Worm (Caenorhabditis elegans) whole organism, L1 larva: Measurements from ENCODE around the gene picc-1.

Source experiments
- Y116A8C.19 ChIP-seq: sonication (generic microtip); optimal IDR thresholded peaks from 2 replicates; lab custom pipeline; 2016; ENCODE audit warnings: missing compliant biosample characterization, missing genetic modification characterization, borderline replicate concordance
- ceh-82 ChIP-seq, 3 experiments: fragments of 150-350 bp in 1 of 3; sonication (generic microtip) in 2 of 3; optimal IDR thresholded peaks; 2 replicates each; lab custom pipeline; 2014 to 2017; ENCODE audit warnings: missing biosample characterization in 3 of 3, missing genetic modification characterization in 3 of 3
- ceh-88 ChIP-seq: fragments of 200-800 bp; sonication (Bioruptor generic); IDR thresholded peaks from 2 replicates; pipeline ENCODE4 v1.3.6; 2022; ENCODE audit warnings: missing genetic modification characterization, missing compliant biosample characterization
- ceh-90 ChIP-seq: sonication (generic microtip); optimal IDR thresholded peaks from 2 replicates; lab custom pipeline; 2016; ENCODE audit warnings: missing genetic modification characterization, missing compliant biosample characterization
- dpl-1 ChIP-seq, 3 experiments: fragments of 150-350 bp in 2 of 3; sonication (generic microtip) in 1 of 3; optimal IDR thresholded peaks; 2 replicates each; lab custom pipeline; 2014 to 2017; ENCODE audit warnings: missing biosample characterization in 3 of 3, missing genetic modification characterization in 3 of 3, missing genetic modification reagents in 3 of 3
- dsc-1 ChIP-seq: sonication (generic microtip); optimal IDR thresholded peaks from 2 replicates; lab custom pipeline; 2016; ENCODE audit warnings: mild to moderate bottlenecking, missing genetic modification characterization, missing compliant biosample characterization
- efl-1 ChIP-seq, 4 experiments: fragments of 150-350 bp; optimal IDR thresholded peaks in 3 of 4; peaks in 1 of 4; 1 replicate in 1 of 4; 2 replicates in 3 of 4; lab custom pipeline; 2014; ENCODE audit warnings: missing biosample characterization in 2 of 4, missing genetic modification characterization in 2 of 4, missing genetic modification reagents in 2 of 4
- egl-13 ChIP-seq: sonication (generic microtip); optimal IDR thresholded peaks from 2 replicates; lab custom pipeline; 2016; ENCODE audit warnings: missing genotype, missing genetic modification reagents, missing genetic modification characterization, missing compliant biosample characterization
- elt-2 ChIP-seq: sonication (generic microtip); optimal IDR thresholded peaks from 2 replicates; lab custom pipeline; 2016; ENCODE audit warnings: missing genetic modification characterization, mild to moderate bottlenecking, inconsistent platforms, missing compliant biosample characterization, missing genetic modification reagents
- elt-3 ChIP-seq, 6 experiments: fragments of 150-350 bp in 1 of 6; sonication (generic microtip); optimal IDR thresholded peaks; 2 replicates each; lab custom pipeline; 2017 to 2018; ENCODE audit warnings: missing biosample characterization in 6 of 6, missing genetic modification characterization in 6 of 6, inconsistent platforms in 1 of 6
- fkh-4 ChIP-seq: sonication (generic microtip); optimal IDR thresholded peaks from 2 replicates; lab custom pipeline; 2016; ENCODE audit warnings: missing compliant biosample characterization, missing genetic modification characterization, borderline replicate concordance
- fkh-8 ChIP-seq: sonication (generic microtip); optimal IDR thresholded peaks from 2 replicates; lab custom pipeline; 2016; ENCODE audit warnings: mild to moderate bottlenecking, missing genetic modification characterization, missing compliant biosample characterization
- grh-1 ChIP-seq: fragments of 200-800 bp; sonication (Bioruptor generic); IDR thresholded peaks from 2 replicates; pipeline ENCODE4 v1.3.6; 2022; ENCODE audit warnings: missing genetic modification reagents, missing genetic modification characterization, missing compliant biosample characterization
- hlh-17 ChIP-seq: fragments of 200-800 bp; sonication (Bioruptor generic); optimal IDR thresholded peaks from 2 replicates; lab custom pipeline; 2018; ENCODE audit warnings: missing genetic modification characterization, mild to moderate bottlenecking, missing compliant biosample characterization, moderate library complexity, borderline replicate concordance
- hpl-2 ChIP-seq: fragments of 150-350 bp; optimal IDR thresholded peaks from 2 replicates; lab custom pipeline; 2014; ENCODE audit warnings: missing biosample characterization, missing genetic modification reagents, missing genetic modification characterization
- lin-14 ChIP-seq: fragments of 200-800 bp; sonication (Bioruptor generic); optimal IDR thresholded peaks from 2 replicates; lab custom pipeline; 2018; ENCODE audit warnings: mild to moderate bottlenecking, missing genetic modification characterization, moderate library complexity, missing compliant biosample characterization
- lin-35 ChIP-seq, 2 experiments: fragments of 150-350 bp; optimal IDR thresholded peaks; 2 replicates each; lab custom pipeline; 2014; ENCODE audit warnings: missing biosample characterization in 2 of 2, missing genetic modification characterization in 2 of 2, missing genetic modification reagents in 2 of 2
- lin-39 ChIP-seq: fragments of 150-350 bp; optimal IDR thresholded peaks from 2 replicates; lab custom pipeline; 2014; ENCODE audit warnings: missing biosample characterization, missing genetic modification reagents, missing genetic modification characterization
- lsy-2 ChIP-seq, 2 experiments: fragments of 150-350 bp; optimal IDR thresholded peaks; 2 replicates each; lab custom pipeline; 2014; ENCODE audit warnings: missing biosample characterization in 2 of 2, missing genetic modification characterization in 2 of 2
- mdl-1 ChIP-seq, 2 experiments: fragments of 150-350 bp; optimal IDR thresholded peaks; 2 replicates each; lab custom pipeline; 2014 to 2017; ENCODE audit warnings: missing biosample characterization in 2 of 2, missing genetic modification characterization in 2 of 2, inconsistent platforms in 1 of 2
- mef-2 ChIP-seq: fragments of 150-350 bp; optimal IDR thresholded peaks from 2 replicates; lab custom pipeline; 2014; ENCODE audit warnings: missing biosample characterization, missing genetic modification characterization
- nhr-12 ChIP-seq: sonication (generic microtip); optimal IDR thresholded peaks from 2 replicates; lab custom pipeline; 2017; ENCODE audit warnings: missing biosample characterization, missing genetic modification characterization
- nhr-20 ChIP-seq: sonication (generic microtip); optimal IDR thresholded peaks from 2 replicates; lab custom pipeline; 2016; ENCODE audit warnings: mild to moderate bottlenecking, missing genetic modification characterization, missing compliant biosample characterization
- nhr-237 ChIP-seq: fragments of 150-350 bp; optimal IDR thresholded peaks from 2 replicates; lab custom pipeline; 2014; ENCODE audit warnings: missing biosample characterization, missing genetic modification characterization
- nhr-71 ChIP-seq: sonication (generic microtip); optimal IDR thresholded peaks from 2 replicates; lab custom pipeline; 2016; ENCODE audit warnings: mild to moderate bottlenecking, missing genetic modification characterization, moderate library complexity, missing compliant biosample characterization
- nhr-77 ChIP-seq: fragments of 150-350 bp; optimal IDR thresholded peaks from 2 replicates; lab custom pipeline; 2014; ENCODE audit warnings: missing biosample characterization, missing genetic modification characterization
- nhr-85 ChIP-seq: sonication (generic microtip); peaks from one replicate; lab custom pipeline; 2016; ENCODE audit warnings: missing genetic modification characterization, inconsistent platforms, missing compliant biosample characterization
- nhr-90 ChIP-seq: sonication (generic microtip); optimal IDR thresholded peaks from 2 replicates; lab custom pipeline; 2016; ENCODE audit warnings: mild to moderate bottlenecking, missing genetic modification characterization, missing compliant biosample characterization; ENCODE audit not compliant: poor library complexity
- pax-3 ChIP-seq: fragments of 200-800 bp; sonication (Bioruptor generic); optimal IDR thresholded peaks from 2 replicates; lab custom pipeline; 2018; ENCODE audit warnings: mild to moderate bottlenecking, missing genetic modification characterization, moderate library complexity, missing compliant biosample characterization
- pqm-1 ChIP-seq: sonication (generic microtip); optimal IDR thresholded peaks from 3 replicates; lab custom pipeline; 2017; ENCODE audit warnings: missing biosample characterization, missing genetic modification characterization
- rnt-1 ChIP-seq: sonication (generic microtip); optimal IDR thresholded peaks from 2 replicates; lab custom pipeline; 2016; ENCODE audit warnings: mild to moderate bottlenecking, missing genetic modification characterization, moderate library complexity, missing compliant biosample characterization
- skn-1 ChIP-seq: fragments of 150-350 bp; optimal IDR thresholded peaks from 2 replicates; lab custom pipeline; 2014; ENCODE audit warnings: missing biosample characterization, missing genetic modification characterization
- snu-23 ChIP-seq: sonication (generic microtip); optimal IDR thresholded peaks from 2 replicates; lab custom pipeline; 2016; ENCODE audit warnings: missing genetic modification characterization, missing compliant biosample characterization
- sox-4 ChIP-seq: sonication (generic microtip); optimal IDR thresholded peaks from 2 replicates; lab custom pipeline; 2016; ENCODE audit warnings: missing genetic modification characterization, missing compliant biosample characterization
- sup-37 ChIP-seq: fragments of 200-800 bp; sonication (Bioruptor generic); optimal IDR thresholded peaks from 2 replicates; lab custom pipeline; 2018; ENCODE audit warnings: mild to moderate bottlenecking, missing genetic modification characterization, missing compliant biosample characterization
- tbx-2 ChIP-seq: sonication (generic microtip); optimal IDR thresholded peaks from 2 replicates; lab custom pipeline; 2016; ENCODE audit warnings: missing genetic modification characterization, missing compliant biosample characterization
- unc-130 ChIP-seq: fragments of 150-350 bp; optimal IDR thresholded peaks from 2 replicates; lab custom pipeline; 2017; ENCODE audit warnings: missing biosample characterization, missing genetic modification characterization, inconsistent platforms
- unc-86 ChIP-seq: sonication (generic microtip); optimal IDR thresholded peaks from 2 replicates; lab custom pipeline; 2016; ENCODE audit warnings: missing genetic modification characterization, missing compliant biosample characterization
- vab-15 ChIP-seq: sonication (generic microtip); optimal IDR thresholded peaks from 2 replicates; lab custom pipeline; 2017; ENCODE audit warnings: missing genotype, mild to moderate bottlenecking, missing genetic modification characterization, missing compliant biosample characterization
- zag-1 ChIP-seq: fragments of 150-350 bp; optimal IDR thresholded peaks from 2 replicates; lab custom pipeline; 2014; ENCODE audit warnings: missing biosample characterization, missing genetic modification characterization
- zip-4 ChIP-seq: fragments of 200-800 bp; sonication (Bioruptor generic); optimal IDR thresholded peaks from 2 replicates; lab custom pipeline; 2018; ENCODE audit warnings: mild to moderate bottlenecking, missing genetic modification characterization, moderate library complexity, missing compliant biosample characterization
- ztf-11 ChIP-seq, 2 experiments: sonication (generic microtip); optimal IDR thresholded peaks; 2 replicates each; lab custom pipeline; 2016 to 2017; ENCODE audit warnings: missing genetic modification characterization in 2 of 2, missing biosample characterization in 1 of 2, missing compliant biosample characterization in 1 of 2

Gene picc-1

DNA sequence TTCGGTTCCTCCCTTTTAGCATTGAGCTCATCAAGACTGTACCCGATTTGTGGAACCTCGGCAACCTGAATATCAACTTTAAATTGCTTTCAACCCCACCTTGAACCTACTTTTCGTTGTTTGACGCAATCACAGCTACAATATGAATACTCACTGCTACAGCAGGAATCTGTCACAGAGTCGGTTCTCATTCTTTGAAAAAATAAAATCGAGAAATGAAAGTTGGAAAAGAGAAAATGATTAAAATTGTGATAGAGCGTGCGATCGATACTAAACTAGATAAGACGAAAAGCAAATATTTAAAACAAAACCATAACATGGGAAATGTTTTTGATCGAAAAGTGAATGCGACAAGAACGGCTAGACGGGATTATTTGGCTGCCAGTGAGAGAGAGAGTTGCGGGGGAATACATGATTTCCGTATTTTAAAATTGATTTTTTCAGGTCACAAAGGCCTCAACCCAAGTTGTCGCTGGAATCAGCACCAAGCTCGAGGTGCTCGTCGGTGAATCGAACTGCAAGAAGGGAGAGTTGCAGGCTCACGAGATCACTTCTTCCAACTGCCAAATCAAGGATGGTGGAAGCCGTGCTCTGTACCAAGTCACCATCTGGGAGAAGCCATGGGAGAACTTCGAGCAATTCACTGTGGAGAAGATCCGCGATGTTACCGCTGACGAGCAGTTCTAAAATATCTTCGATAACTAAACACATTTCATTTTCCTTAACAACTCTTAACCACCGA lies 26.2 kb downstream of the picc-1 start, which contains the start of gene R01B10.3:
Gene R01B10.3, minus strand, starts transcription at position 277 of the 742 bp plus-strand sequence.
- peak; percentile 2 for TF ChIP-seq elt-2 (tag; lab: Kevin White, UChicago)
- TF ChIP-seq nhr-20 (tag; lab: Kevin White, UChicago), result no peak
- no peak for TF ChIP-seq Y116A8C.19
- no peak for TF ChIP-seq ceh-90 (tag; lab: Kevin White, UChicago)
- no peak for TF ChIP-seq efl-1 (optimal IDR thresholded peaks at IDR 0.05; lab: Kevin White, UChicago)
- peak in 1 of 2 experiments; percentile 93 for TF ChIP-seq efl-1 (GFP tag; optimal IDR thresholded peaks at IDR 0.05 in 1 of 2; lab: Kevin White, UChicago)
- TF ChIP-seq mdl-1 (tag; optimal IDR thresholded peaks at IDR 0.05; lab: Kevin White, UChicago), result no peak
- TF ChIP-seq grh-1 (GFP tag; lab: Robert Waterston, UW), result no peak

DNA sequence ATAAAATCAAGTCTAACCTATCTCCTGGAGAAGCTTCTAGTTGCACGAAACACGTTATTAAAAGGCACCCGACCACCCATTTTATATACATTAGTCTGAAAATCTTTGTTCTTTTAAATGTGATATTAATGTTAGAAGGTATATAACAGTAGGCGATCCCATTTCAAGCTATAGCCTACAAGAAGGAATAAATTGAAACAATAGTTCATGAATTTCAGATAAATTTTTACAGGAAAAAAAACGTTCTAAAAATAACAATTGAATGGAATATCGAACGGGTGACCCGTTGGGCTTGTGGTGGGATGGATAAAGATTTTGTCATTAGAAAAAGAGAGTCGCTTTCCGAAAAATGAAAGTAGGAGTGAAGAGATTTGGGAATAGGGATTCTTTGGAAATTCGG lies 29.0 kb downstream of the picc-1 start, which contains the start of gene pgap-3:
Gene pgap-3, minus strand, starts transcription at position 101 of the 400 bp plus-strand sequence.
- TF ChIP-seq ceh-88 (GFP tag; lab: Robert Waterston, UW), result no peak
- no peak for TF ChIP-seq nhr-85
- no peak for TF ChIP-seq lin-39
- TF ChIP-seq lin-14 (GFP tag; lab: Kevin White, UChicago), result no peak
- no peak for TF ChIP-seq egl-13 (tag; lab: Kevin White, UChicago)
- TF ChIP-seq zip-4, result no peak
- TF ChIP-seq, all 84 proteins: peak for 0

DNA sequence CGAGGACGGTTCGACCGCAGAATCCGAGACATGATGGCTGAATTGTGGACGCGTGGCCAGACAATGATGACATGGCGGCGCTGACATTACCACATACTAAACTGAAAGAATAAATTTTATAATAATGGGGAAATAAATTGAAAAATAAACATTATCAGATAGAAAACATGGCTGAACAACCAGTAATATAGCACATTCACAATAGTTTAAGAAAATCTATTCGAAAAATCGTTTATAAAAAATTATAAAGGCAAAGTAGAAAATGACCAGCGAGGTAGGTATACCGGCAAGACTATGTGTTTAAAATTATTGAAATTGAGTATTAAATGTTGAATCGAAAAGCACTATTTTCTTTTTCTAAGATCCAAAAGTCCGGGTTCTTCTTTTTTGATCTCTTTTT lies 32.4 kb downstream of the picc-1 start, which contains the start of gene jamp-1:
Gene jamp-1, minus strand, starts transcription at position 101 of the 400 bp plus-strand sequence.
- TF ChIP-seq lsy-2 (tag; optimal IDR thresholded peaks at IDR 0.05; lab: Kevin White, UChicago) (no peak), vab-15 (tag; lab: Kevin White, UChicago) (no peak), rnt-1 (no peak), nhr-77 (tag; lab: Kevin White, UChicago) (no peak), tbx-2 (tag; lab: Kevin White, UChicago) (no peak), lin-39 (no peak), pqm-1 (tag; lab: Kevin White, UChicago) (no peak), nhr-237 (tag; lab: Kevin White, UChicago) (no peak), sox-4 (tag; lab: Kevin White, UChicago) (no peak), ztf-11 (tag; optimal IDR thresholded peaks at IDR 0.05; lab: Kevin White, UChicago) (no peak), efl-1 (optimal IDR thresholded peaks at IDR 0.05; lab: Kevin White, UChicago) (no peak), efl-1 (GFP tag; optimal IDR thresholded peaks at IDR 0.05 in 1 of 2; lab: Kevin White, UChicago) (no peak), lin-35 (GFP tag; optimal IDR thresholded peaks at IDR 0.05; lab: Kevin White, UChicago) (no peak), dsc-1 (tag; lab: Kevin White, UChicago) (no peak), hpl-2 (GFP tag; lab: Kevin White, UChicago) (no peak), nhr-12 (no peak), dpl-1 (GFP tag; optimal IDR thresholded peaks at IDR 0.05; lab: Kevin White, UChicago) (no peak), unc-130 (no peak)
- TF ChIP-seq, all 84 proteins: peak for 0

DNA sequence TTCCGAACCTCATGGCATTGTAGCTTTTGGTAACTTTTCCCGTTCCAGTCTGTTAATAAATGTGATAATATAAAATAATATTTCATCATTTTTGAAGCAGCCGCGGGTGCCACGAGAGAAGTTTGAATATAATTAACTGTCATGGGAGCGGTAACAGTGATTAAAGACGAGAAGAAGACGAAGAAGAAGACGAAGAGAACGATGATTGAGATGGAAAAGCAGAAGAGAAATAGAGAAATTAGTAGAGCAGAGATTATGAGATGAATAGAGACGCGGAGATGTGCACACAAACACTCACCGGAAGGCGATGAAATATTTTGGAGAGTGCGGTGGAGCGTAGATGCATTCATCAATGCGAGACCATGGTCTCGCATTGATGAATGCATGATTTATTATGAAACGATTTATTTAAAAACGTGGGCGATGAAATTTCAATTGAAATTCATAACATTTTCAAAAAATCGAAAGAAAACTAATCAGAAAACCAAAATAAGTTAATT lies 34.4 kb downstream of the picc-1 start, which contains the start of gene seip-1:
Gene seip-1, minus strand, starts transcription at position 51 of the 500 bp plus-strand sequence.
- TF ChIP-seq skn-1 (tag; lab: Kevin White, UChicago), result peak; percentile 89
- TF ChIP-seq snu-23 (GFP tag; lab: Kevin White, UChicago), result peak; percentile 91
- peak; percentile 39 for TF ChIP-seq mef-2 (tag; lab: Kevin White, UChicago)
- TF ChIP-seq nhr-71, result peak; percentile 92
- peak; percentile 84 to 90 for TF ChIP-seq efl-1 (optimal IDR thresholded peaks at IDR 0.05; lab: Kevin White, UChicago)
- peak; percentile 78 to 96 for TF ChIP-seq efl-1 (GFP tag; optimal IDR thresholded peaks at IDR 0.05 in 1 of 2; lab: Kevin White, UChicago)
- TF ChIP-seq grh-1 (GFP tag; lab: Robert Waterston, UW), result no peak
- peak; percentile 64 to 87 (median 66) for TF ChIP-seq ceh-82 (tag; optimal IDR thresholded peaks at IDR 0.05; lab: Kevin White, UChicago)
- peak; percentile 92 for TF ChIP-seq unc-130
- peak in 1 of 2 experiments; percentile 82 for TF ChIP-seq mdl-1 (tag; optimal IDR thresholded peaks at IDR 0.05; lab: Kevin White, UChicago)
- TF ChIP-seq unc-86 (tag; lab: Kevin White, UChicago), result peak; percentile 75
- peak; percentile 25 for TF ChIP-seq pax-3 (tag; lab: Kevin White, UChicago)
- TF ChIP-seq dpl-1 (GFP tag; optimal IDR thresholded peaks at IDR 0.05; lab: Kevin White, UChicago), result peak; percentile 71 to 81 (median 72)
- TF ChIP-seq elt-3 (tag; optimal IDR thresholded peaks at IDR 0.05; lab: Kevin White, UChicago), result peak in 2 of 6 experiments; percentile 56 to 58
- peak; percentile 64 for TF ChIP-seq nhr-90 (tag; lab: Kevin White, UChicago)
- no peak for TF ChIP-seq sup-37
- TF ChIP-seq fkh-8 (tag; lab: Kevin White, UChicago), result peak; percentile 92
- peak; percentile 89 for TF ChIP-seq nhr-20 (tag; lab: Kevin White, UChicago)
- TF ChIP-seq hlh-17, result no peak
- no peak for TF ChIP-seq zip-4
- TF ChIP-seq lin-14 (GFP tag; lab: Kevin White, UChicago), result peak; percentile 97
- no peak for TF ChIP-seq fkh-4 (tag; lab: Kevin White, UChicago)
- peak; percentile 68 for TF ChIP-seq zag-1
